Worm (Caenorhabditis elegans): Measurements from ENCODE around the gene ttr-54.

Gene ttr-54

ce11 chrIV:10155475-10155874 is at the start of gene ttr-54:
TSS of gene ttr-54 (plus strand) at chrIV:10155775.
- TF ChIP-seq isw-1 (GFP tag; IDR thresholded peaks at IDR 0.05) (no peak), dpl-1 (GFP tag; optimal IDR thresholded peaks at IDR 0.05) (no peak), F16B12.6 (tag; optimal IDR thresholded peaks at IDR 0.05) (no peak), rnt-1 (tag; optimal IDR thresholded peaks at IDR 0.05) (peak; percentile 24), nhr-11 (tag; optimal IDR thresholded peaks at IDR 0.05) (no peak), pag-3 (tag; optimal IDR thresholded peaks at IDR 0.05; ENCODE audit: borderline replicate concordance, insufficient read depth) (no peak)

ce11 chrIV:10110417-10110816 is 45.2 kb upstream of the ttr-54 start, which contains the start of gene egl-38:
TSS of gene egl-38 (minus strand) at chrIV:10110517.
- no peak for TF ChIP-seq lir-3 (tag; optimal IDR thresholded peaks at IDR 0.05; ENCODE audit: poor library complexity)
- no peak for TF ChIP-seq ceh-90 (tag; optimal IDR thresholded peaks at IDR 0.05)
- no peak for TF ChIP-seq unc-98 (GFP tag; IDR thresholded peaks at IDR 0.05)
- TF ChIP-seq C04F5.9 (tag; optimal IDR thresholded peaks at IDR 0.05): no peak

ce11 chrIV:10110870-10111269 is 44.7 kb upstream of the ttr-54 start:
- TF ChIP-seq jun-1 (tag; optimal IDR thresholded peaks at IDR 0.05) (no peak), C34B4.2 (tag; optimal IDR thresholded peaks at IDR 0.05) (no peak), aha-1 (tag; optimal IDR thresholded peaks at IDR 0.05) (no peak), mab-9 (GFP tag; IDR thresholded peaks at IDR 0.05) (no peak), egl-27 (tag; optimal IDR thresholded peaks at IDR 0.05) (no peak), nhr-12 (tag; optimal IDR thresholded peaks at IDR 0.05) (no peak), nhr-90 (tag; optimal IDR thresholded peaks at IDR 0.05; ENCODE audit: poor library complexity) (no peak)

ce11 chrIV:10111441-10111840 is 44.1 kb upstream of the ttr-54 start, which contains the start of gene spch-1:
TSS of gene spch-1 (minus strand) at chrIV:10111541.
- TF ChIP-seq mdl-1 (tag; optimal IDR thresholded peaks at IDR 0.05) (no peak), elt-3 (tag; optimal IDR thresholded peaks at IDR 0.05) (no peak), nhr-77 (tag; optimal IDR thresholded peaks at IDR 0.05) (no peak), lin-35 (GFP tag; optimal IDR thresholded peaks at IDR 0.05) (no peak), tlp-1 (tag; optimal IDR thresholded peaks at IDR 0.05) (no peak), pqm-1 (tag; optimal IDR thresholded peaks at IDR 0.05) (no peak), C04F5.9 (tag; optimal IDR thresholded peaks at IDR 0.05) (no peak), mef-2 (tag; optimal IDR thresholded peaks at IDR 0.05) (no peak), ets-5 (GFP tag; IDR thresholded peaks at IDR 0.05) (no peak)

- TF ChIP-seq nhr-28 (tag; optimal IDR thresholded peaks at IDR 0.05) (no peak), egl-27 (tag; optimal IDR thresholded peaks at IDR 0.05) (no peak), nhr-76 (tag; optimal IDR thresholded peaks at IDR 0.05) (no peak), nhr-47 (tag; optimal IDR thresholded peaks at IDR 0.05) (no peak), nhr-12 (tag; optimal IDR thresholded peaks at IDR 0.05) (no peak), nhr-90 (tag; optimal IDR thresholded peaks at IDR 0.05; ENCODE audit: poor library complexity) (no peak), pag-3 (tag; optimal IDR thresholded peaks at IDR 0.05; ENCODE audit: borderline replicate concordance, insufficient read depth) (no peak), blmp-1 (tag; optimal IDR thresholded peaks at IDR 0.05) (no peak)
These were observed 43.0 kb upstream of the ttr-54 start, which contains the start of gene nsph-3.2 for ce11 chrIV:10112570-10112969. TSS of gene nsph-3.2 (plus strand) at chrIV:10112870.

- TF ChIP-seq lin-13 (GFP tag; optimal IDR thresholded peaks at IDR 0.05) (no peak), egl-27 (tag; optimal IDR thresholded peaks at IDR 0.05) (no peak), unc-62 (GFP tag; optimal IDR thresholded peaks at IDR 0.05) (no peak), alr-1 (tag; optimal IDR thresholded peaks at IDR 0.05; ENCODE audit: borderline replicate concordance) (no peak), ztf-4 (tag; optimal IDR thresholded peaks at IDR 0.05) (no peak), Y116A8C.19 (tag; optimal IDR thresholded peaks at IDR 0.05; ENCODE audit: borderline replicate concordance) (no peak), C16A3.4 (tag; optimal IDR thresholded peaks at IDR 0.05) (no peak), xbp-1 (tag; optimal IDR thresholded peaks at IDR 0.05) (no peak), mef-2 (tag; optimal IDR thresholded peaks at IDR 0.05) (no peak), ces-1 (GFP tag; optimal IDR thresholded peaks at IDR 0.05) (no peak)
These were observed 40.4 kb upstream of the ttr-54 start, which contains the start of gene C04G2.10 for ce11 chrIV:10115142-10115541. TSS of gene C04G2.10 (plus strand) at chrIV:10115442.

Data from whole organism, L1 larva.